Fruit fly (Drosophila melanogaster): ENCODE data around the gene Vha100-4.

Vha100-4 gene

dm6 chr3R:18398954-18399697 lies 9.5 kb upstream of the Vha100-4 start, which contains the start of gene Vha100-2:
Gene Vha100-2, minus strand, starts transcription at chr3R:18399169.
- TF ChIP-seq gsb-n (tag; optimal IDR thresholded peaks at IDR 0.05) = no peak
- peak in 1 of 2 experiments; percentile 29 for TF ChIP-seq Hr78 (GFP tag; optimal IDR thresholded peaks at IDR 0.05)
- TF ChIP-seq CrebB (tag; optimal IDR thresholded peaks at IDR 0.05) = peak; percentile 30
- no peak for TF ChIP-seq gcm2 (GFP tag; optimal IDR thresholded peaks at IDR 0.05)
- no peak for TF ChIP-seq hbn (GFP tag; IDR thresholded peaks at IDR 0.05; ENCODE audit: partially characterized antibody)
- TF ChIP-seq cato (GFP tag; optimal IDR thresholded peaks at IDR 0.05; ENCODE audit: borderline replicate concordance) = no peak
- TF ChIP-seq Hr3 (GFP tag; optimal IDR thresholded peaks at IDR 0.05) = no peak
- TF ChIP-seq danr (GFP tag; IDR thresholded peaks at IDR 0.05) = 0 out of 2 replicates have a peak, but pooled peaks have one; percentile 25
- no peak for TF ChIP-seq CG9876 (GFP tag; optimal IDR thresholded peaks at IDR 0.05)
- TF ChIP-seq cad (GFP tag; optimal IDR thresholded peaks at IDR 0.05) = no peak
- TF ChIP-seq CHES-1-like (GFP tag; optimal IDR thresholded peaks at IDR 0.05) = peak; percentile 28
- peak; percentile 67 for TF ChIP-seq CG34376 (GFP tag; optimal IDR thresholded peaks at IDR 0.05)
- TF ChIP-seq CG32532 (GFP tag; IDR thresholded peaks at IDR 0.05) = peak; percentile 80
- TF ChIP-seq Kr (GFP tag; optimal IDR thresholded peaks at IDR 0.05) = no peak
- no peak for TF ChIP-seq gcm (GFP tag; optimal IDR thresholded peaks at IDR 0.05)
- no peak for TF ChIP-seq Rx (GFP tag; IDR thresholded peaks at IDR 0.05)
- no peak for TF ChIP-seq CG11723 (GFP tag; optimal IDR thresholded peaks at IDR 0.05)
- TF ChIP-seq stc (GFP tag; IDR thresholded peaks at IDR 0.05) = no peak
- TF ChIP-seq CG8924 (tag; optimal IDR thresholded peaks at IDR 0.05) = peak; percentile 16
- peak; percentile 71 for TF ChIP-seq bbx (GFP tag; IDR thresholded peaks at IDR 0.05; ENCODE audit: partially characterized antibody)
- no peak for TF ChIP-seq CG34224 (GFP tag; IDR thresholded peaks at IDR 0.05; ENCODE audit: partially characterized antibody)
- peak; percentile 55 for TF ChIP-seq phol (tag; optimal IDR thresholded peaks at IDR 0.05)
- no peak for TF ChIP-seq sima (GFP tag; optimal IDR thresholded peaks at IDR 0.05)
- TF ChIP-seq CG18619 (GFP tag; optimal IDR thresholded peaks at IDR 0.05) = no peak
- no peak for TF ChIP-seq CG10654 (GFP tag; optimal IDR thresholded peaks at IDR 0.05)
- no peak for TF ChIP-seq Fer2 (tag; optimal IDR thresholded peaks at IDR 0.05)
- TF ChIP-seq zf30C (GFP tag; optimal IDR thresholded peaks at IDR 0.05) = peak; percentile 7
- no peak for TF ChIP-seq tio (GFP tag; optimal IDR thresholded peaks at IDR 0.05)
- TF ChIP-seq CG4282 (GFP tag; optimal IDR thresholded peaks at IDR 0.05) = no peak
- peak; percentile 41 for TF ChIP-seq Meics (GFP tag; optimal IDR thresholded peaks at IDR 0.05)
- peak; percentile 45 for TF ChIP-seq Hmr (GFP tag; optimal IDR thresholded peaks at IDR 0.05)
- no peak for TF ChIP-seq CG1233 (GFP tag; optimal IDR thresholded peaks at IDR 0.05)
- TF ChIP-seq Usf (GFP tag; optimal IDR thresholded peaks at IDR 0.05) = no peak
- peak; percentile 11 for TF ChIP-seq CG17359 (tag; optimal IDR thresholded peaks at IDR 0.05)
- TF ChIP-seq Gsc (GFP tag; IDR thresholded peaks at IDR 0.05) = no peak
- TF ChIP-seq CG9727 (GFP tag; optimal IDR thresholded peaks at IDR 0.05) = peak; percentile 16
- TF ChIP-seq CG17802 (tag; optimal IDR thresholded peaks at IDR 0.05) = no peak
- TF ChIP-seq Hr39 (optimal IDR thresholded peaks at IDR 0.05) = no peak
- peak; percentile 22 for TF ChIP-seq mam (GFP tag; optimal IDR thresholded peaks at IDR 0.05)
- no peak for TF ChIP-seq CG14050 (GFP tag; IDR thresholded peaks at IDR 0.05)
- TF ChIP-seq CG15011 (GFP tag; optimal IDR thresholded peaks at IDR 0.05) = peak; percentile 8
- TF ChIP-seq CG30403 (GFP tag; optimal IDR thresholded peaks at IDR 0.05) = peak; percentile 56
- TF ChIP-seq CG1529 (GFP tag; optimal IDR thresholded peaks at IDR 0.05) = peak; percentile 5
- 0 out of 2 replicates have a peak, but pooled peaks have one; percentile 1 for TF ChIP-seq crol (GFP tag; IDR thresholded peaks at IDR 0.05)
- no peak for TF ChIP-seq Dfd (GFP tag; optimal IDR thresholded peaks at IDR 0.05)
- peak; percentile 10 for TF ChIP-seq Sry-δ (GFP tag; optimal IDR thresholded peaks at IDR 0.05)
- TF ChIP-seq ERR (GFP tag; optimal IDR thresholded peaks at IDR 0.05) = no peak
- TF ChIP-seq Sox102F (GFP tag; optimal IDR thresholded peaks at IDR 0.05) = peak; percentile 16
- TF ChIP-seq eve (GFP tag; optimal IDR thresholded peaks at IDR 0.05) = no peak
- TF ChIP-seq CG5953 (GFP tag; IDR thresholded peaks at IDR 0.05) = peak; percentile 61; the same call in 1 of the 2 replicates

Data from whole organism, embryonic.